Fruit fly (Drosophila melanogaster): ENCODE data around the gene Tpi.
A peak's percentile ranks its signal among the peaks of the same experiment; 100 is the strongest.

Gene Tpi

dm6 chr3R:30092700-30093044, 41.7 kb downstream of the Tpi start (continued):
- TF ChIP-seq rib (GFP tag; IDR thresholded peaks at IDR 0.05) (peak; percentile 58), hb (GFP tag; IDR thresholded peaks at IDR 0.05; ENCODE audit: partially characterized antibody) (no peak), CG3847 (GFP tag; IDR thresholded peaks at IDR 0.05) (peak; percentile 87), chn (GFP tag; optimal IDR thresholded peaks at IDR 0.05) (peak; percentile 84), CG34224 (GFP tag; IDR thresholded peaks at IDR 0.05; ENCODE audit: partially characterized antibody) (no peak), zen (tag; optimal IDR thresholded peaks at IDR 0.05) (peak; percentile 67), CG18599 (GFP tag; optimal IDR thresholded peaks at IDR 0.05) (peak; percentile 93), Ssrp (tag; optimal IDR thresholded peaks at IDR 0.05) (peak; percentile 75), CG3163 (GFP tag; optimal IDR thresholded peaks at IDR 0.05) (peak; percentile 66), en (GFP tag; optimal IDR thresholded peaks at IDR 0.05) (peak; percentile 76), ap (GFP tag; IDR thresholded peaks at IDR 0.05) (peak; percentile 78), ham (GFP tag; IDR thresholded peaks at IDR 0.05) (peak; percentile 80; the same call in 1 of the 2 replicates), zen2 (GFP tag; IDR thresholded peaks at IDR 0.05; ENCODE audit: partially characterized antibody) (no peak), hth (optimal IDR thresholded peaks at IDR 0.05) (no peak), CTCF (GFP tag; optimal IDR thresholded peaks at IDR 0.05) (peak; percentile 18), Nf-YC (tag; optimal IDR thresholded peaks at IDR 0.05) (peak; percentile 54), sim (GFP tag; IDR thresholded peaks at IDR 0.05) (peak; percentile 68), h (optimal IDR thresholded peaks at IDR 0.05) (no peak), croc (GFP tag; conservative IDR thresholded peaks at IDR 0.05) (peak; percentile 60; the same call in 2 of the 3 replicates), CG10321 (GFP tag; IDR thresholded peaks at IDR 0.05) (peak; percentile 47; the same call in 1 of the 2 replicates), CG2712 (tag; optimal IDR thresholded peaks at IDR 0.05) (peak; percentile 86), CG4404 (GFP tag; IDR thresholded peaks at IDR 0.05) (peak; percentile 63), gt (GFP tag; IDR thresholded peaks at IDR 0.05) (peak; percentile 62), CG11247 (GFP tag; IDR thresholded peaks at IDR 0.05) (peak; percentile 87), Trl (optimal IDR thresholded peaks at IDR 0.05) (no peak), Trl (GFP tag; optimal IDR thresholded peaks at IDR 0.05) (peak; percentile 86), gro (GFP tag; optimal IDR thresholded peaks at IDR 0.05) (peak; percentile 94), CG15696 (tag; optimal IDR thresholded peaks at IDR 0.05) (peak; percentile 39), CG3726 (GFP tag; IDR thresholded peaks at IDR 0.05) (peak; percentile 75; the same call in 2 of the 3 replicates), Dp (GFP tag; optimal IDR thresholded peaks at IDR 0.05) (no peak), usp (GFP tag; optimal IDR thresholded peaks at IDR 0.05) (no peak), CG8089 (GFP tag; optimal IDR thresholded peaks at IDR 0.05) (peak; percentile 66), tap (tag; optimal IDR thresholded peaks at IDR 0.05) (peak; percentile 84), CG31441 (GFP tag; IDR thresholded peaks at IDR 0.05) (peak; percentile 77), Fer3 (tag; optimal IDR thresholded peaks at IDR 0.05) (peak; percentile 88), fd64A (GFP tag; optimal IDR thresholded peaks at IDR 0.05) (peak; percentile 71), CG13287 (GFP tag; IDR thresholded peaks at IDR 0.05; ENCODE audit: partially characterized antibody) (no peak), Bgb (GFP tag; IDR thresholded peaks at IDR 0.05; ENCODE audit: partially characterized antibody) (no peak), unc-4 (GFP tag; IDR thresholded peaks at IDR 0.05; ENCODE audit: partially characterized antibody) (no peak), Dek (tag; optimal IDR thresholded peaks at IDR 0.05) (peak; percentile 79), Nf-YA (GFP tag; IDR thresholded peaks at IDR 0.05) (peak; percentile 63; the same call in 1 of the 2 replicates), eyg (GFP tag; optimal IDR thresholded peaks at IDR 0.05) (peak; percentile 84), MESR4 (GFP tag; optimal IDR thresholded peaks at IDR 0.05) (peak; percentile 14)
